Fruit fly (Drosophila melanogaster): ENCODE results near the gene Atx-1.

dm6 chrX:6791531-6791930 lies 31.5 kb upstream of the Atx-1 start:
- TF ChIP-seq insv (optimal IDR thresholded peaks at IDR 0.05) (no peak), h (optimal IDR thresholded peaks at IDR 0.05) (no peak), Myc (optimal IDR thresholded peaks at IDR 0.05) (no peak)
